Fruit fly (Drosophila melanogaster) S2 (cell line): Measurements from ENCODE around the gene Nost.

Experiments
- CG8478 ChIP-seq: fragments of >200 bp; optimal IDR thresholded peaks from 2 replicates; lab custom pipeline; 2018
- CTCF ChIP-seq, 2 experiments: fragments of >200 bp; optimal IDR thresholded peaks; 2 replicates each; lab custom pipeline; 2018

DNA sequence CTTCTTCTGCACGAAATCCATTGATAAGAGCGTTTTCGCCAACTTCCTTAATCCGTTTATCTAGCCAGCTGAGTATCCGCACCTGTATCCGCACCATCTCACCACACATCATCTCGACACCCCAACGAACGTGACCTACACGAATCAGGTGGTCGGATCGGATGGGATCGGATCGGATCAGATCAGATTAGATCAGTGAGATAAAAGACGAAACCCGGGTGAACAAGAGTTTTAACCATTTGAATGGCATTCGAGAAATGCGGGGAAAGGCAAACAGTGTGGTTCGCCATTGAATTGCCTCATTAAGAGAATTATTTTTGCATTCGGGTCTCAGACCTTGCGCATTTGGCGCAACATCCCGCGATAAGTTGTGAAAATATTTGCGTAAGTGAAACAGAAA, 14.9 kb downstream of the Nost start:
- TF ChIP-seq CG8478 (lab: Kevin White, UChicago) = no peak
- TF ChIP-seq CTCF (optimal IDR thresholded peaks at IDR 0.05; lab: Kevin White, UChicago) = no peak
